Worm (Caenorhabditis elegans): ENCODE measurements around the gene ztf-13.
A peak's percentile ranks its signal among the peaks of the same experiment; 100 is the strongest.

The ztf-13 gene

ce11 chrX:3092460-3092859 lies 9.5 kb downstream of the ztf-13 start (continued):
- TF ChIP-seq mes-4 (tag; optimal IDR thresholded peaks at IDR 0.05) (no peak), repo-1 (tag; optimal IDR thresholded peaks at IDR 0.05) (peak; percentile 51), aptf-2 (GFP tag; conservative IDR thresholded peaks at IDR 0.05) (0 out of 2 replicates have a peak, but pooled peaks have one; percentile 17)

ce11 chrX:3091119-3091746 lies 10.7 kb downstream of the ztf-13 start:
- TF ChIP-seq ztf-6 (GFP tag; IDR thresholded peaks at IDR 0.05) (no peak), pha-4 (tag; optimal IDR thresholded peaks at IDR 0.05) (no peak), hsf-1 (GFP tag; IDR thresholded peaks at IDR 0.05) (no peak), Y79H2A.3 (GFP tag; conservative IDR thresholded peaks at IDR 0.05) (no peak), ekl-4 (GFP tag; IDR thresholded peaks at IDR 0.05) (0 out of 2 replicates have a peak, but pooled peaks have one; percentile 12), snpc-1.1 (tag; optimal IDR thresholded peaks at IDR 0.05; ENCODE audit: insufficient read depth) (no peak), snpc-4 (GFP tag; optimal IDR thresholded peaks at IDR 0.05) (no peak), snpc-4 (tag; optimal IDR thresholded peaks at IDR 0.05) (no peak), ztf-22 (GFP tag; optimal IDR thresholded peaks at IDR 0.05) (no peak), sptf-2 (GFP tag; optimal IDR thresholded peaks at IDR 0.05) (no peak), snpc-3.4 (tag; optimal IDR thresholded peaks at IDR 0.05) (no peak), dox-1 (GFP tag; IDR thresholded peaks at IDR 0.05) (no peak), die-1 (tag; optimal IDR thresholded peaks at IDR 0.05) (no peak), chd-7 (tag; optimal IDR thresholded peaks at IDR 0.05) (no peak), let-526 (GFP tag; IDR thresholded peaks at IDR 0.05) (no peak), zfh-2 (GFP tag; conservative IDR thresholded peaks at IDR 0.05) (0 out of 2 replicates have a peak, but pooled peaks have one; percentile 10), nhr-120 (GFP tag; IDR thresholded peaks at IDR 0.05) (no peak), aptf-2 (GFP tag; conservative IDR thresholded peaks at IDR 0.05) (no peak)

- 0 out of 2 replicates have a peak, but pooled peaks have one; percentile 24 for TF ChIP-seq Y53G8AR.9 (GFP tag; conservative IDR thresholded peaks at IDR 0.05)
- peak; percentile 32 for TF ChIP-seq lin-40 (tag; optimal IDR thresholded peaks at IDR 0.05)
- peak in 1 of 2 experiments; percentile 2 for TF ChIP-seq let-607 (tag; optimal IDR thresholded peaks at IDR 0.05)
- no peak for TF ChIP-seq madf-3 (GFP tag; IDR thresholded peaks at IDR 0.05)
- 0 out of 2 replicates have a peak, but pooled peaks have one; percentile 12 for TF ChIP-seq cebp-1 (GFP tag; IDR thresholded peaks at IDR 0.05)
- TF ChIP-seq cebp-1 (tag; optimal IDR thresholded peaks at IDR 0.05), result peak; percentile 52
- TF ChIP-seq hmg-1.2 (GFP tag; IDR thresholded peaks at IDR 0.05), result peak; percentile 19; the same call in 1 of the 2 replicates
- TF ChIP-seq somi-1 (GFP tag; optimal IDR thresholded peaks at IDR 0.05), result peak; percentile 21
- no peak for TF ChIP-seq madf-8 (GFP tag; conservative IDR thresholded peaks at IDR 0.05)
- peak; percentile 87 for TF ChIP-seq zfh-2 (GFP tag; conservative IDR thresholded peaks at IDR 0.05)
- TF ChIP-seq nhr-80 (tag; optimal IDR thresholded peaks at IDR 0.05), result peak; percentile 89
- TF ChIP-seq egrh-3 (GFP tag; IDR thresholded peaks at IDR 0.05), result 0 out of 2 replicates have a peak, but pooled peaks have one; percentile 19
- TF ChIP-seq ztf-18 (tag; optimal IDR thresholded peaks at IDR 0.05), result peak; percentile 34
- TF ChIP-seq die-1 (tag; optimal IDR thresholded peaks at IDR 0.05), result peak; percentile 32
- TF ChIP-seq attf-5 (GFP tag; optimal IDR thresholded peaks at IDR 0.05), result peak; percentile 52
- no peak for TF ChIP-seq snpc-4 (GFP tag; optimal IDR thresholded peaks at IDR 0.05)
- TF ChIP-seq snpc-4 (tag; optimal IDR thresholded peaks at IDR 0.05), result peak in 1 of 4 experiments; percentile 23
- no peak for TF ChIP-seq F22D6.2 (tag; optimal IDR thresholded peaks at IDR 0.05)
- peak; percentile 45; the same call in 1 of the 2 replicates for TF ChIP-seq dox-1 (GFP tag; IDR thresholded peaks at IDR 0.05)
- TF ChIP-seq madf-6 (GFP tag; IDR thresholded peaks at IDR 0.05), result no peak
- peak; percentile 19 for TF ChIP-seq ZK185.1 (tag; optimal IDR thresholded peaks at IDR 0.05; ENCODE audit: poor library complexity, severe bottlenecking)
- 0 out of 2 replicates have a peak, but pooled peaks have one; percentile 20 for TF ChIP-seq K11D2.4 (GFP tag; IDR thresholded peaks at IDR 0.05)
- TF ChIP-seq K12H6.12 (tag; optimal IDR thresholded peaks at IDR 0.05), result peak; percentile 11
- TF ChIP-seq ceh-100 (GFP tag; IDR thresholded peaks at IDR 0.05), result no peak
These were observed 12.0 kb downstream of the ztf-13 start for ce11 chrX:3089894-3090414.
